Worm (Caenorhabditis elegans): ENCODE results near the gene fnta-1.
A peak's percentile ranks its signal among the peaks of the same experiment; 100 is the strongest.

- TF ChIP-seq lin-54 (GFP tag; optimal IDR thresholded peaks at IDR 0.05): no peak
- TF ChIP-seq snpc-4 (GFP tag; optimal IDR thresholded peaks at IDR 0.05): no peak
- TF ChIP-seq snpc-4 (tag; optimal IDR thresholded peaks at IDR 0.05): no peak
- TF ChIP-seq unc-130 (GFP tag; optimal IDR thresholded peaks at IDR 0.05): no peak
- TF ChIP-seq B0336.3 (GFP tag; IDR thresholded peaks at IDR 0.05): no peak
- TF ChIP-seq zim-3 (tag; optimal IDR thresholded peaks at IDR 0.05): peak; percentile 98
- TF ChIP-seq F22D6.2 (tag; optimal IDR thresholded peaks at IDR 0.05): no peak
- TF ChIP-seq lin-35 (GFP tag; optimal IDR thresholded peaks at IDR 0.05): no peak
- no peak for TF ChIP-seq K11D2.4 (GFP tag; IDR thresholded peaks at IDR 0.05)
- no peak for TF ChIP-seq dpff-1 (tag; optimal IDR thresholded peaks at IDR 0.05)
- TF ChIP-seq die-1 (tag; optimal IDR thresholded peaks at IDR 0.05): no peak
- TF ChIP-seq B0261.1 (tag; optimal IDR thresholded peaks at IDR 0.05): no peak
- no peak for TF ChIP-seq let-526 (GFP tag; IDR thresholded peaks at IDR 0.05)
- no peak for TF ChIP-seq lin-40 (tag; optimal IDR thresholded peaks at IDR 0.05)
Observed at ce11 chrIV:236138-236537, 4.0 kb downstream of the fnta-1 start.

All from whole organism, young adult.